Fruit fly (Drosophila melanogaster) whole organism, pupa: Measurements from ENCODE around the gene phu.

Source experiments
- CG10348 ChIP-seq: fragments of 200-800 bp; sonication (Bioruptor generic); IDR thresholded peaks from 2 replicates; pipeline ENCODE4 v1.3.6; 2022; ENCODE audit warnings: missing biosample characterization, missing genetic modification characterization
- CG13204 ChIP-seq: fragments of 200-800 bp; sonication (Bioruptor generic); optimal IDR thresholded peaks from 2 replicates; lab custom pipeline; 2018; ENCODE audit warnings: missing biosample characterization, mild to moderate bottlenecking, missing genetic modification characterization, moderate library complexity
- CG15710 ChIP-seq: fragments of 200-800 bp; sonication (Bioruptor generic); optimal IDR thresholded peaks from 2 replicates; lab custom pipeline; 2018; ENCODE audit warnings: missing biosample characterization, mild to moderate bottlenecking, missing genetic modification characterization, moderate library complexity
- CG17806 ChIP-seq: fragments of 200-800 bp; sonication (Bioruptor generic); optimal IDR thresholded peaks from 2 replicates; lab custom pipeline; 2018; ENCODE audit warnings: missing biosample characterization, mild to moderate bottlenecking, missing genetic modification characterization, moderate library complexity
- CG34367 ChIP-seq: fragments of 200-800 bp; sonication (Bioruptor generic); optimal IDR thresholded peaks from 2 replicates; lab custom pipeline; 2018; ENCODE audit warnings: missing biosample characterization, mild to moderate bottlenecking, missing genetic modification characterization
- CG4496 ChIP-seq: fragments of 200-800 bp; sonication (Bioruptor generic); IDR thresholded peaks from 3 replicates; pipeline ENCODE4 v1.3.6; 2022; ENCODE audit warnings: missing biosample characterization, missing genetic modification characterization
- CG8301 ChIP-seq: fragments of 200-800 bp; sonication (Bioruptor generic); optimal IDR thresholded peaks from 2 replicates; lab custom pipeline; 2018; ENCODE audit warnings: missing biosample characterization, mild to moderate bottlenecking, missing genetic modification characterization
- CG9948 ChIP-seq: fragments of 200-800 bp; sonication (Bioruptor generic); optimal IDR thresholded peaks from 2 replicates; lab custom pipeline; 2018; ENCODE audit warnings: missing biosample characterization, mild to moderate bottlenecking, missing genetic modification characterization, moderate library complexity
- D1 ChIP-seq: fragments of 200-800 bp; sonication (Bioruptor generic); optimal IDR thresholded peaks from 2 replicates; lab custom pipeline; 2018; ENCODE audit warnings: missing biosample characterization, mild to moderate bottlenecking, missing genetic modification characterization, moderate library complexity
- EcR ChIP-seq: fragments of 200-800 bp; sonication (Bioruptor generic); optimal IDR thresholded peaks from 3 replicates; lab custom pipeline; 2019; ENCODE audit warnings: missing biosample characterization, missing genetic modification characterization, mild to moderate bottlenecking, moderate library complexity, missing genetic modification reagents
- Ets98B ChIP-seq: fragments of 200-800 bp; sonication (Bioruptor generic); IDR thresholded peaks from 2 replicates; pipeline ENCODE4 v1.3.6; 2022; ENCODE audit warnings: missing biosample characterization, missing genetic modification characterization
- Pif1B ChIP-seq: fragments of 200-800 bp; sonication (Bioruptor generic); optimal IDR thresholded peaks from 3 replicates; lab custom pipeline; 2016; ENCODE audit warnings: missing biosample characterization, missing genetic modification characterization
- fd96Ca ChIP-seq: fragments of 200-800 bp; sonication (Bioruptor generic); IDR thresholded peaks from 3 replicates; pipeline ENCODE4 v1.3.6; 2022; ENCODE audit warnings: missing biosample characterization, missing genetic modification characterization
- gl ChIP-seq: fragments of 200-800 bp; sonication (Bioruptor generic); optimal IDR thresholded peaks from 2 replicates; lab custom pipeline; 2018; ENCODE audit warnings: missing biosample characterization, mild to moderate bottlenecking, missing genetic modification characterization

DNA sequence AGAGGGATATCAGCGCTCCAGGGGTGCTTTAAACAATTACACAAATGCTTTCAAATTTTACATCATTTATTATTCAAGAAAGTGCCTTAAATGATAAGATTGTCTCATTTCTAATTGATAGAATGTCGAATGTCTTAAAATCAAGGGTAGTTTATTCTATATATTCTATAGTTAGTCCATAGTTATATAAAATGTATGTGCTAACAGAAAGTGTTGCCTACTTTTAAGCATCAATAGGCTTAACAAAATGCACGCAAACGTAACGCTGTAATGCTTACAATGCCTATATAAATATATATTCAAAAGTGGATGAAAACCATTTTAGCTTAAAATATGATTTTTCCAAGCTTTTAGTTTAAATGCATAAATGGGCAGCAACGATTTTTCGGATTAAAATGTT is 6.6 kb upstream of the phu start:
- no peak for TF ChIP-seq fd96Ca (GFP tag; lab: Robert Waterston, UW)
- TF ChIP-seq CG9948 (tag; lab: Kevin White, UChicago) = no peak
- no peak for TF ChIP-seq CG15710 (tag; lab: Kevin White, UChicago)
- TF ChIP-seq D1 (tag; lab: Kevin White, UChicago) = no peak
- TF ChIP-seq CG17806 = no peak
- TF ChIP-seq CG10348 (GFP tag; lab: Robert Waterston, UW) = no peak
- TF ChIP-seq CG4496 (GFP tag; lab: Robert Waterston, UW) = no peak
- TF ChIP-seq CG8301 (tag; lab: Kevin White, UChicago) = no peak
- no peak for TF ChIP-seq gl (tag; lab: Kevin White, UChicago)
- TF ChIP-seq CG13204 (GFP tag; lab: Kevin White, UChicago) = no peak
- no peak for TF ChIP-seq Ets98B (GFP tag; lab: Robert Waterston, UW)
- no peak for TF ChIP-seq CG34367 (tag; lab: Kevin White, UChicago)
- no peak for TF ChIP-seq Pif1B
- TF ChIP-seq EcR (GFP tag; lab: Kevin White, UChicago) = no peak
